Fruit fly (Drosophila melanogaster): ENCODE data around the gene CG4572.

DNA sequence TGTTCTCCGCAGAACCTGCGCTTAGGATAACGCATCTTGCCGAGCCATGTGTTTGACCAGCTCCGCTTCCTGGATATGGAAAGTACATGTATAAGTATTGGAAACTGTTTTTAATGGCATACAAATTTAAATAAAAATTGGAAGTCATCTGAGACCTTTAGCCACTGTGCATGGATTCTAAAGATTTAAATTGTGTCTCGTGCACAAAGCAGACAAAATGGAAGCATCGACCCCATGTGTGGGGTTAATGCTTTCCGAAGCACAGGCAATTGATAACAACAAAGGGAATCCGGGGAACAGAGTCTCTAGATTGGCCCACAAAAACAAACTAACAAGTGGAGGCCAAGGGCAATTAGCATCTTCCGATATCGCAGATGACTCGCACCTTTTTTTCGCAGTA, 37.5 kb upstream of the CG4572 start:
- TF ChIP-seq Myc (optimal IDR thresholded peaks at IDR 0.05): no peak
- no peak for TF ChIP-seq h (optimal IDR thresholded peaks at IDR 0.05)
- TF ChIP-seq insv (optimal IDR thresholded peaks at IDR 0.05): no peak
